Fruit fly (Drosophila melanogaster) whole organism, embryonic: ENCODE results near the gene Efr.

Experiments used
- CG10431 ChIP-seq: fragments of 200-800 bp; sonication (Bioruptor generic); optimal IDR thresholded peaks from 3 replicates; lab custom pipeline; 2018; ENCODE audit warnings: missing biosample characterization, mild to moderate bottlenecking, missing genetic modification characterization
- CG11085 ChIP-seq: fragments of 200-800 bp; sonication (Bioruptor generic); IDR thresholded peaks from 2 replicates; pipeline ENCODE4 v1.3.6; 2022; ENCODE audit warnings: missing biosample characterization, missing genetic modification characterization
- CG11456 ChIP-seq: fragments of 200-800 bp; sonication (Bioruptor generic); IDR thresholded peaks from 3 replicates; pipeline ENCODE4 v1.3.6; 2022; ENCODE audit warnings: missing biosample characterization, missing genetic modification characterization
- CG12104 ChIP-seq: fragments of 200-800 bp; sonication (Bioruptor generic); optimal IDR thresholded peaks from 3 replicates; lab custom pipeline; 2016; ENCODE audit warnings: missing biosample characterization, missing genetic modification characterization
- CG12155 ChIP-seq: fragments of 200-800 bp; sonication (Bioruptor generic); optimal IDR thresholded peaks from 3 replicates; lab custom pipeline; 2016; ENCODE audit warnings: missing biosample characterization, missing genetic modification characterization
- CG13624 ChIP-seq: fragments of 200-800 bp; sonication (Bioruptor generic); optimal IDR thresholded peaks from 2 replicates; lab custom pipeline; 2016; ENCODE audit warnings: missing biosample characterization, missing genetic modification characterization
- CG14667 ChIP-seq: fragments of 200-800 bp; sonication (Bioruptor generic); IDR thresholded peaks from 2 replicates; pipeline ENCODE4 v1.3.6; 2022; ENCODE audit warnings: missing biosample characterization, missing genetic modification characterization
- CG14710 ChIP-seq: fragments of 200-800 bp; sonication (Bioruptor generic); optimal IDR thresholded peaks from 3 replicates; lab custom pipeline; 2019; ENCODE audit warnings: missing biosample characterization, mild to moderate bottlenecking, missing genetic modification characterization, moderate library complexity
- CG2202 ChIP-seq: fragments of 200-800 bp; sonication (Bioruptor generic); optimal IDR thresholded peaks from 2 replicates; lab custom pipeline; 2018; ENCODE audit warnings: missing biosample characterization, mild to moderate bottlenecking, missing genetic modification characterization
- CG31388 ChIP-seq: fragments of 200-800 bp; sonication (Bioruptor generic); optimal IDR thresholded peaks from 2 replicates; lab custom pipeline; 2016; ENCODE audit warnings: missing biosample characterization, missing genetic modification characterization
- CG3847 ChIP-seq: fragments of 200-800 bp; sonication (Bioruptor generic); IDR thresholded peaks from 2 replicates; pipeline ENCODE4 v1.3.6; 2022; ENCODE audit warnings: missing biosample characterization, missing genetic modification characterization
- CG9609 ChIP-seq: fragments of 200-800 bp; sonication (Bioruptor generic); optimal IDR thresholded peaks from 3 replicates; lab custom pipeline; 2016; ENCODE audit warnings: missing biosample characterization, missing genetic modification characterization
- Dad ChIP-seq: fragments of 200-800 bp; sonication (Bioruptor generic); optimal IDR thresholded peaks from 3 replicates; lab custom pipeline; 2016; ENCODE audit warnings: missing biosample characterization, missing genetic modification characterization
- Deaf1 ChIP-seq: fragments of 200-800 bp; optimal IDR thresholded peaks from 3 replicates; lab custom pipeline; 2019; ENCODE audit warnings: missing biosample characterization, mild to moderate bottlenecking, missing genetic modification characterization, moderate library complexity
- Doc2 ChIP-seq: fragments of 200-800 bp; sonication (Bioruptor generic); IDR thresholded peaks from 2 replicates; pipeline ENCODE4 v1.3.6; 2022; ENCODE audit warnings: missing biosample characterization, missing genetic modification characterization
- H2.0 ChIP-seq: fragments of 200-800 bp; sonication (Bioruptor generic); IDR thresholded peaks from 2 replicates; pipeline ENCODE4 v1.3.6; 2022; ENCODE audit warnings: missing biosample characterization, missing genetic modification characterization
- Hand ChIP-seq: fragments of 200-800 bp; sonication (Bioruptor generic); optimal IDR thresholded peaks from 2 replicates; lab custom pipeline; 2017; ENCODE audit warnings: mild to moderate bottlenecking, missing biosample characterization, missing genetic modification reagents, missing genetic modification characterization
- HmgD ChIP-seq: fragments of 200-800 bp; sonication (Bioruptor generic); optimal IDR thresholded peaks from 3 replicates; lab custom pipeline; 2016; ENCODE audit warnings: missing biosample characterization, missing genetic modification characterization
- HmgZ ChIP-seq: fragments of 200-800 bp; sonication (Bioruptor generic); optimal IDR thresholded peaks from 2 replicates; lab custom pipeline; 2018; ENCODE audit warnings: missing biosample characterization, mild to moderate bottlenecking, missing genetic modification characterization
- Hr3 ChIP-seq: fragments of 200-800 bp; sonication (Bioruptor generic); optimal IDR thresholded peaks from 3 replicates; lab custom pipeline; 2016; ENCODE audit warnings: missing biosample characterization, missing genetic modification characterization
- Hr51 ChIP-seq, 2 experiments: fragments of 200-800 bp; sonication (Bioruptor generic); optimal IDR thresholded peaks; 2 replicates in 1 of 2; 3 replicates in 1 of 2; lab custom pipeline; 2016 to 2018; ENCODE audit warnings: missing biosample characterization in 2 of 2, missing genetic modification characterization in 2 of 2, mild to moderate bottlenecking in 1 of 2, moderate library complexity in 1 of 2
- Hr78 ChIP-seq, 2 experiments: fragments of 200-800 bp in 1 of 2; fragments of >200 bp in 1 of 2; sonication (Bioruptor generic) in 1 of 2; optimal IDR thresholded peaks; 2 replicates each; lab custom pipeline; 2017 to 2019; ENCODE audit warnings: missing biosample characterization in 2 of 2, missing genetic modification characterization in 2 of 2, mild to moderate bottlenecking in 1 of 2, moderate library complexity in 1 of 2
- Lhr ChIP-seq: fragments of 200-800 bp; sonication (Bioruptor generic); optimal IDR thresholded peaks from 3 replicates; lab custom pipeline; 2017; ENCODE audit warnings: mild to moderate bottlenecking, missing biosample characterization, missing genetic modification reagents, missing genetic modification characterization
- Mes4 ChIP-seq: fragments of 200-800 bp; sonication (Bioruptor generic); optimal IDR thresholded peaks from 2 replicates; lab custom pipeline; 2016; ENCODE audit warnings: missing biosample characterization, missing genetic modification characterization
- Mrtf ChIP-seq: fragments of 200-800 bp; sonication (Bioruptor generic); IDR thresholded peaks from 3 replicates; pipeline ENCODE4 v1.3.6; 2022; ENCODE audit warnings: missing biosample characterization, missing genetic modification characterization
- Side ChIP-seq: fragments of 200-800 bp; sonication (Bioruptor generic); optimal IDR thresholded peaks from 2 replicates; lab custom pipeline; 2016; ENCODE audit warnings: missing biosample characterization, missing genetic modification characterization
- Six4 ChIP-seq: fragments of 200-800 bp; sonication (Bioruptor generic); optimal IDR thresholded peaks from 2 replicates; lab custom pipeline; 2016; ENCODE audit warnings: missing biosample characterization, missing genetic modification characterization
- ap ChIP-seq: fragments of 200-800 bp; sonication (Bioruptor generic); IDR thresholded peaks from 2 replicates; pipeline ENCODE4 v1.3.6; 2022; ENCODE audit warnings: missing biosample characterization, missing genetic modification characterization
- ato ChIP-seq: fragments of 200-800 bp; sonication (Bioruptor generic); IDR thresholded peaks from 2 replicates; pipeline ENCODE4 v1.3.6; 2022; ENCODE audit warnings: missing biosample characterization, missing genetic modification characterization; ENCODE audit not compliant: partially characterized antibody
- bbx ChIP-seq: fragments of 200-800 bp; sonication (Bioruptor generic); IDR thresholded peaks from 2 replicates; pipeline ENCODE4 v1.3.6; 2022; ENCODE audit warnings: missing biosample characterization, missing genetic modification characterization; ENCODE audit not compliant: partially characterized antibody
- btn ChIP-seq: fragments of 200-800 bp; sonication (Bioruptor generic); optimal IDR thresholded peaks from 2 replicates; lab custom pipeline; 2016; ENCODE audit warnings: missing biosample characterization, missing genetic modification characterization
- ci ChIP-seq: fragments of 200-800 bp; sonication (Bioruptor generic); IDR thresholded peaks from 3 replicates; pipeline ENCODE4 v1.3.6; 2022; ENCODE audit warnings: missing biosample characterization, missing genetic modification characterization
- dati ChIP-seq: fragments of 200-800 bp; sonication (Bioruptor generic); IDR thresholded peaks from 2 replicates; pipeline ENCODE4 v1.3.6; 2022; ENCODE audit warnings: missing biosample characterization, missing genetic modification characterization
- ham ChIP-seq: fragments of 200-800 bp; sonication (Bioruptor generic); IDR thresholded peaks from 2 replicates; pipeline ENCODE4 v1.3.6; 2022; ENCODE audit warnings: missing biosample characterization, missing genetic modification characterization
- hth ChIP-seq: fragments of >200 bp; optimal IDR thresholded peaks from 2 replicates; lab custom pipeline; 2017; ENCODE audit warnings: inconsistent platforms
- lbe ChIP-seq: fragments of 200-800 bp; sonication (Bioruptor generic); optimal IDR thresholded peaks from 2 replicates; lab custom pipeline; 2016; ENCODE audit warnings: missing biosample characterization, mild to moderate bottlenecking, missing genetic modification characterization
- lmd ChIP-seq: fragments of 200-800 bp; sonication (Bioruptor generic); IDR thresholded peaks from 2 replicates; pipeline ENCODE4 v1.3.6; 2022; ENCODE audit warnings: missing biosample characterization, missing genetic modification characterization
- mam ChIP-seq: fragments of 200-800 bp; sonication (Bioruptor generic); optimal IDR thresholded peaks from 3 replicates; lab custom pipeline; 2016; ENCODE audit warnings: missing biosample characterization, missing genetic modification characterization
- mirr ChIP-seq: fragments of 200-800 bp; sonication (Bioruptor generic); optimal IDR thresholded peaks from 3 replicates; lab custom pipeline; 2018; ENCODE audit warnings: missing biosample characterization, mild to moderate bottlenecking, missing genetic modification characterization
- nau ChIP-seq: fragments of 200-800 bp; sonication (Bioruptor generic); optimal IDR thresholded peaks from 3 replicates; lab custom pipeline; 2017; ENCODE audit warnings: missing biosample characterization, mild to moderate bottlenecking, missing genetic modification characterization, missing genetic modification reagents
- oc ChIP-seq: fragments of 200-800 bp; sonication (Bioruptor generic); optimal IDR thresholded peaks from 2 replicates; lab custom pipeline; 2018; ENCODE audit warnings: missing biosample characterization, mild to moderate bottlenecking, missing genetic modification characterization, moderate library complexity
- onecut ChIP-seq: fragments of 200-800 bp; sonication (Bioruptor generic); IDR thresholded peaks from 2 replicates; pipeline ENCODE4 v1.3.6; 2022; ENCODE audit warnings: missing biosample characterization, missing genetic modification characterization
- pan ChIP-seq, 4 experiments: fragments of >200 bp in 3 of 4; fragments of 200-800 bp in 1 of 4; sonication (Bioruptor generic) in 1 of 4; optimal IDR thresholded peaks in 3 of 4; IDR thresholded peaks in 1 of 4; 2 replicates each; pipeline versions ENCODE4 v1.3.6 to Lab custom; 2017 to 2022; ENCODE audit warnings: missing biosample characterization in 2 of 4, missing genetic modification characterization in 2 of 4, mixed read lengths in 1 of 4
- pb ChIP-seq: fragments of 200-800 bp; sonication (Bioruptor generic); optimal IDR thresholded peaks from 3 replicates; lab custom pipeline; 2016; ENCODE audit warnings: missing biosample characterization, missing genetic modification characterization
- psq ChIP-seq: fragments of 200-800 bp; sonication (Bioruptor generic); optimal IDR thresholded peaks from 2 replicates; lab custom pipeline; 2017; ENCODE audit warnings: missing biosample characterization, missing genetic modification characterization
- sd ChIP-seq: fragments of 200-800 bp; sonication (Bioruptor generic); optimal IDR thresholded peaks from 3 replicates; lab custom pipeline; 2018; ENCODE audit warnings: missing biosample characterization, mild to moderate bottlenecking, missing genetic modification characterization, moderate library complexity
- sna ChIP-seq: fragments of 200-800 bp; sonication (Bioruptor generic); IDR thresholded peaks from 2 replicates; pipeline ENCODE4 v1.3.6; 2022; ENCODE audit warnings: missing biosample characterization, missing genetic modification characterization; ENCODE audit not compliant: partially characterized antibody
- ssp ChIP-seq: fragments of 200-800 bp; sonication (Bioruptor generic); IDR thresholded peaks from 2 replicates; pipeline ENCODE4 v1.3.6; 2022; ENCODE audit warnings: missing biosample characterization, missing genetic modification characterization
- sug ChIP-seq: fragments of 200-800 bp; optimal IDR thresholded peaks from 2 replicates; lab custom pipeline; 2019; ENCODE audit warnings: missing biosample characterization, mild to moderate bottlenecking, missing genetic modification characterization, moderate library complexity
- toy ChIP-seq: fragments of 200-800 bp; sonication (Bioruptor generic); IDR thresholded peaks from 2 replicates; pipeline ENCODE4 v1.3.6; 2022; ENCODE audit warnings: missing biosample characterization, missing genetic modification characterization
- vvl ChIP-seq: fragments of 200-800 bp; sonication (Bioruptor generic); IDR thresholded peaks from 2 replicates; pipeline ENCODE4 v1.3.6; 2022; ENCODE audit warnings: missing biosample characterization, missing genetic modification characterization

Gene Efr

DNA sequence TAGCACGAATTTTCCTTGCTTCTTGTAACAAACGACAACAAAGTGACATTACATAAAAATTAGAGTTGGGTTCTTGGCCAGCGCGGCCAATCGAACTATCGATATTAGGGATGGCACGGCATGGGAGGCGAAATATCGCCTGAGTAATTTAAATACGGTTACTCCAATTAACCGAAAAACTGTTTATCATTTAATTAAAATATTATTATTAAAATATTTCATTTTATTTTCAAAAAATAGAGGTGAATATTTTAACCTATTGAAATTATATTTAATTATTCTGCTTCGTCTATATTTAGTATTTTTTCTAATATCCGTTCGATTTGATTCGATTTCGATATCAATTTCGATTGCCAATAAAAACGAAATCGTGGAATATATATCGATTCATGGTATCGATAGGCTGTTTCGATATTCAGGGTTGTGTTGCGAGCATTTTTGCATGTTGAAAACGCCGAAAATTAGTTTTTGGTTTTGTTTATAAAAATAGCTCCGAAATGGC is 35.7 kb downstream of the Efr start, which contains the start of the genes Rbcn-3A and Spx (continued):
- no peak for TF ChIP-seq Side (GFP tag; lab: Kevin White, UChicago)
- TF ChIP-seq Mrtf (GFP tag; lab: Robert Waterston, UW): no peak
- no peak for TF ChIP-seq mirr (GFP tag; lab: Kevin White, UChicago)
- no peak for TF ChIP-seq HmgZ
- TF ChIP-seq H2.0 (GFP tag; lab: Robert Waterston, UW): no peak; the same call in 1 of the 2 replicates
- no peak for TF ChIP-seq CG14667 (GFP tag; lab: Robert Waterston, UW)
- no peak for TF ChIP-seq btn
- no peak for TF ChIP-seq mam (GFP tag; lab: Kevin White, UChicago)
- TF ChIP-seq lbe (GFP tag; lab: Kevin White, UChicago): peak; percentile 24
- no peak for TF ChIP-seq sd (tag; lab: Kevin White, UChicago)
- TF ChIP-seq ato (GFP tag; lab: Robert Waterston, UW): peak; percentile 70; the same call in 1 of the 2 replicates
- TF ChIP-seq CG12155 (GFP tag; lab: Kevin White, UChicago): no peak
- no peak for TF ChIP-seq hth (lab: Kevin White, UChicago)
- TF ChIP-seq CG13624 (GFP tag; lab: Kevin White, UChicago): no peak
- TF ChIP-seq onecut (GFP tag; lab: Robert Waterston, UW): no peak
- no peak for TF ChIP-seq pb (GFP tag; lab: Kevin White, UChicago)
- peak in 1 of 2 experiments; percentile 35 for TF ChIP-seq Hr51 (GFP tag; optimal IDR thresholded peaks at IDR 0.05; lab: Kevin White, UChicago)
- no peak for TF ChIP-seq CG11085 (GFP tag; lab: Robert Waterston, UW)
- TF ChIP-seq Hr78 (GFP tag; optimal IDR thresholded peaks at IDR 0.05; lab: Kevin White, UChicago): no peak
- TF ChIP-seq Deaf1 (tag; lab: Kevin White, UChicago): no peak
- TF ChIP-seq Mes4 (GFP tag; lab: Kevin White, UChicago): no peak
- no peak for TF ChIP-seq ap (GFP tag; lab: Robert Waterston, UW)
- no peak for TF ChIP-seq psq
- no peak for TF ChIP-seq CG31388 (GFP tag; lab: Kevin White, UChicago)
- TF ChIP-seq Hr3 (GFP tag; lab: Kevin White, UChicago): peak; percentile 45
- no peak for TF ChIP-seq ci
- peak; percentile 65 for TF ChIP-seq CG14710 (tag; lab: Kevin White, UChicago)
- no peak for TF ChIP-seq HmgD (GFP tag; lab: Kevin White, UChicago)
- TF ChIP-seq CG12104: no peak
- TF ChIP-seq Dad: no peak
- peak; percentile 19 for TF ChIP-seq Lhr (GFP tag; lab: Kevin White, UChicago)
- no peak for TF ChIP-seq toy (GFP tag; lab: Robert Waterston, UW)
- TF ChIP-seq pan (optimal IDR thresholded peaks at IDR 0.05; lab: Kevin White, UChicago): no peak
- peak in 1 of 2 experiments; percentile 7 for TF ChIP-seq pan (GFP tag; optimal IDR thresholded peaks at IDR 0.05 in 1 of 2, IDR thresholded peaks at IDR 0.05 in 1 of 2)
- TF ChIP-seq sug: peak; percentile 33
- no peak for TF ChIP-seq CG9609 (GFP tag; lab: Kevin White, UChicago)
- no peak for TF ChIP-seq Hand (GFP tag; lab: Kevin White, UChicago)
- TF ChIP-seq oc: no peak
- TF ChIP-seq vvl (GFP tag; lab: Robert Waterston, UW): no peak; the same call in 1 of the 2 replicates
- no peak for TF ChIP-seq ssp (GFP tag; lab: Robert Waterston, UW)
- 0 out of 2 replicates have a peak, but pooled peaks have one; percentile 25 for TF ChIP-seq CG3847 (GFP tag; lab: Robert Waterston, UW)
- no peak for TF ChIP-seq dati (GFP tag; lab: Robert Waterston, UW)
- no peak for TF ChIP-seq CG10431
- no peak for TF ChIP-seq Doc2 (GFP tag; lab: Robert Waterston, UW)
- TF ChIP-seq sna (GFP tag; lab: Robert Waterston, UW): peak; percentile 83
- TF ChIP-seq bbx: peak; percentile 79
- 0 out of 3 replicates have a peak, but pooled peaks have one; percentile 48 for TF ChIP-seq CG11456
- no peak; the same call in 1 of the 2 replicates for TF ChIP-seq lmd
- TF ChIP-seq ham (GFP tag; lab: Robert Waterston, UW): no peak
- TF ChIP-seq nau (GFP tag; lab: Kevin White, UChicago): no peak
- TF ChIP-seq CG2202: no peak
- no peak for TF ChIP-seq Six4
